Worm (Caenorhabditis elegans) whole organism, L1 larva: ENCODE results near the gene crn-7.

Experiments
- C04F5.9 ChIP-seq: sonication (generic microtip); optimal IDR thresholded peaks from 2 replicates; lab custom pipeline; 2016; ENCODE audit warnings: missing genetic modification characterization, missing compliant biosample characterization
- C16A3.4 ChIP-seq: fragments of 150-350 bp; optimal IDR thresholded peaks from 2 replicates; lab custom pipeline; 2014; ENCODE audit warnings: missing biosample characterization, missing genetic modification characterization
- Y116A8C.19 ChIP-seq: sonication (generic microtip); optimal IDR thresholded peaks from 2 replicates; lab custom pipeline; 2016; ENCODE audit warnings: missing compliant biosample characterization, missing genetic modification characterization, borderline replicate concordance
- alr-1 ChIP-seq: fragments of 200-800 bp; sonication (Bioruptor generic); optimal IDR thresholded peaks from 2 replicates; lab custom pipeline; 2018; ENCODE audit warnings: borderline replicate concordance, mild to moderate bottlenecking, missing genetic modification characterization, missing compliant biosample characterization
- ceh-8 ChIP-seq: fragments of 200-800 bp; sonication (Bioruptor generic); optimal IDR thresholded peaks from 2 replicates; lab custom pipeline; 2018; ENCODE audit warnings: mild to moderate bottlenecking, missing genetic modification characterization, moderate library complexity, missing compliant biosample characterization
- ceh-82 ChIP-seq, 3 experiments: fragments of 150-350 bp in 1 of 3; sonication (generic microtip) in 2 of 3; optimal IDR thresholded peaks; 2 replicates each; lab custom pipeline; 2014 to 2017; ENCODE audit warnings: missing biosample characterization in 3 of 3, missing genetic modification characterization in 3 of 3
- ceh-88 ChIP-seq: fragments of 200-800 bp; sonication (Bioruptor generic); IDR thresholded peaks from 2 replicates; pipeline ENCODE4 v1.3.6; 2022; ENCODE audit warnings: missing genetic modification characterization, missing compliant biosample characterization
- ces-1 ChIP-seq: fragments of 150-350 bp; optimal IDR thresholded peaks from 2 replicates; lab custom pipeline; 2014; ENCODE audit warnings: missing biosample characterization, missing genetic modification reagents, missing genetic modification characterization
- dpl-1 ChIP-seq, 3 experiments: fragments of 150-350 bp in 2 of 3; sonication (generic microtip) in 1 of 3; optimal IDR thresholded peaks; 2 replicates each; lab custom pipeline; 2014 to 2017; ENCODE audit warnings: missing biosample characterization in 3 of 3, missing genetic modification characterization in 3 of 3, missing genetic modification reagents in 3 of 3
- dsc-1 ChIP-seq: sonication (generic microtip); optimal IDR thresholded peaks from 2 replicates; lab custom pipeline; 2016; ENCODE audit warnings: mild to moderate bottlenecking, missing genetic modification characterization, missing compliant biosample characterization
- efl-1 ChIP-seq, 4 experiments: fragments of 150-350 bp; optimal IDR thresholded peaks in 3 of 4; peaks in 1 of 4; 1 replicate in 1 of 4; 2 replicates in 3 of 4; lab custom pipeline; 2014; ENCODE audit warnings: missing biosample characterization in 2 of 4, missing genetic modification characterization in 2 of 4, missing genetic modification reagents in 2 of 4
- efl-3 ChIP-seq: fragments of 200-800 bp; sonication (Bioruptor generic); optimal IDR thresholded peaks from 2 replicates; lab custom pipeline; 2018; ENCODE audit warnings: mild to moderate bottlenecking, missing genetic modification characterization, missing compliant biosample characterization
- elt-3 ChIP-seq, 6 experiments: fragments of 150-350 bp in 1 of 6; sonication (generic microtip); optimal IDR thresholded peaks; 2 replicates each; lab custom pipeline; 2017 to 2018; ENCODE audit warnings: missing biosample characterization in 6 of 6, missing genetic modification characterization in 6 of 6, inconsistent platforms in 1 of 6
- ets-5 ChIP-seq: fragments of 200-800 bp; sonication (Bioruptor generic); IDR thresholded peaks from 2 replicates; pipeline ENCODE4 v1.3.6; 2022; ENCODE audit warnings: missing genetic modification characterization, missing compliant biosample characterization
- fkh-10 ChIP-seq: sonication (generic microtip); optimal IDR thresholded peaks from 2 replicates; lab custom pipeline; 2017; ENCODE audit warnings: missing biosample characterization, missing genetic modification reagents, missing genetic modification characterization
- fkh-4 ChIP-seq: sonication (generic microtip); optimal IDR thresholded peaks from 2 replicates; lab custom pipeline; 2016; ENCODE audit warnings: missing compliant biosample characterization, missing genetic modification characterization, borderline replicate concordance
- grh-1 ChIP-seq: fragments of 200-800 bp; sonication (Bioruptor generic); IDR thresholded peaks from 2 replicates; pipeline ENCODE4 v1.3.6; 2022; ENCODE audit warnings: missing genetic modification reagents, missing genetic modification characterization, missing compliant biosample characterization
- hlh-4 ChIP-seq: sonication (generic microtip); optimal IDR thresholded peaks from 2 replicates; lab custom pipeline; 2016; ENCODE audit warnings: mild to moderate bottlenecking, missing genetic modification characterization, missing compliant biosample characterization
- hpl-2 ChIP-seq: fragments of 150-350 bp; optimal IDR thresholded peaks from 2 replicates; lab custom pipeline; 2014; ENCODE audit warnings: missing biosample characterization, missing genetic modification reagents, missing genetic modification characterization
- irx-1 ChIP-seq: sonication (generic microtip); optimal IDR thresholded peaks from 2 replicates; lab custom pipeline; 2016; ENCODE audit warnings: missing genetic modification characterization, missing compliant biosample characterization
- jun-1 ChIP-seq: fragments of 150-350 bp; optimal IDR thresholded peaks from 2 replicates; lab custom pipeline; 2014; ENCODE audit warnings: missing biosample characterization, missing genetic modification reagents, missing genetic modification characterization
- lin-14 ChIP-seq: fragments of 200-800 bp; sonication (Bioruptor generic); optimal IDR thresholded peaks from 2 replicates; lab custom pipeline; 2018; ENCODE audit warnings: mild to moderate bottlenecking, missing genetic modification characterization, moderate library complexity, missing compliant biosample characterization
- lin-35 ChIP-seq, 2 experiments: fragments of 150-350 bp; optimal IDR thresholded peaks; 2 replicates each; lab custom pipeline; 2014; ENCODE audit warnings: missing biosample characterization in 2 of 2, missing genetic modification characterization in 2 of 2, missing genetic modification reagents in 2 of 2
- lin-39 ChIP-seq: fragments of 150-350 bp; optimal IDR thresholded peaks from 2 replicates; lab custom pipeline; 2014; ENCODE audit warnings: missing biosample characterization, missing genetic modification reagents, missing genetic modification characterization
- lsy-2 ChIP-seq, 2 experiments: fragments of 150-350 bp; optimal IDR thresholded peaks; 2 replicates each; lab custom pipeline; 2014; ENCODE audit warnings: missing biosample characterization in 2 of 2, missing genetic modification characterization in 2 of 2
- mdl-1 ChIP-seq, 2 experiments: fragments of 150-350 bp; optimal IDR thresholded peaks; 2 replicates each; lab custom pipeline; 2014 to 2017; ENCODE audit warnings: missing biosample characterization in 2 of 2, missing genetic modification characterization in 2 of 2, inconsistent platforms in 1 of 2
- mef-2 ChIP-seq: fragments of 150-350 bp; optimal IDR thresholded peaks from 2 replicates; lab custom pipeline; 2014; ENCODE audit warnings: missing biosample characterization, missing genetic modification characterization
- mep-1 ChIP-seq: fragments of 150-350 bp; optimal IDR thresholded peaks from 2 replicates; lab custom pipeline; 2014; ENCODE audit warnings: missing biosample characterization, missing genetic modification characterization
- nhr-12 ChIP-seq: sonication (generic microtip); optimal IDR thresholded peaks from 2 replicates; lab custom pipeline; 2017; ENCODE audit warnings: missing biosample characterization, missing genetic modification characterization
- nhr-47 ChIP-seq: sonication (generic microtip); optimal IDR thresholded peaks from 2 replicates; lab custom pipeline; 2016; ENCODE audit warnings: mild to moderate bottlenecking, missing genetic modification characterization, moderate library complexity, missing compliant biosample characterization
- nhr-71 ChIP-seq: sonication (generic microtip); optimal IDR thresholded peaks from 2 replicates; lab custom pipeline; 2016; ENCODE audit warnings: mild to moderate bottlenecking, missing genetic modification characterization, moderate library complexity, missing compliant biosample characterization
- nhr-76 ChIP-seq: sonication (generic microtip); optimal IDR thresholded peaks from 2 replicates; lab custom pipeline; 2017; ENCODE audit warnings: missing biosample characterization, missing genetic modification characterization
- nhr-77 ChIP-seq: fragments of 150-350 bp; optimal IDR thresholded peaks from 2 replicates; lab custom pipeline; 2014; ENCODE audit warnings: missing biosample characterization, missing genetic modification characterization
- nhr-84 ChIP-seq: sonication (generic microtip); optimal IDR thresholded peaks from 2 replicates; lab custom pipeline; 2017; ENCODE audit warnings: missing biosample characterization, missing genetic modification characterization
- nhr-85 ChIP-seq: sonication (generic microtip); peaks from one replicate; lab custom pipeline; 2016; ENCODE audit warnings: missing genetic modification characterization, inconsistent platforms, missing compliant biosample characterization
- pag-3 ChIP-seq: sonication (generic microtip); optimal IDR thresholded peaks from 2 replicates; lab custom pipeline; 2017; ENCODE audit warnings: missing genetic modification characterization, mild to moderate bottlenecking, missing compliant biosample characterization, antibody characterized with exemption, borderline replicate concordance; ENCODE audit not compliant: insufficient read depth
- pqm-1 ChIP-seq: sonication (generic microtip); optimal IDR thresholded peaks from 3 replicates; lab custom pipeline; 2017; ENCODE audit warnings: missing biosample characterization, missing genetic modification characterization
- rnt-1 ChIP-seq: sonication (generic microtip); optimal IDR thresholded peaks from 2 replicates; lab custom pipeline; 2016; ENCODE audit warnings: mild to moderate bottlenecking, missing genetic modification characterization, moderate library complexity, missing compliant biosample characterization
- skn-1 ChIP-seq: fragments of 150-350 bp; optimal IDR thresholded peaks from 2 replicates; lab custom pipeline; 2014; ENCODE audit warnings: missing biosample characterization, missing genetic modification characterization
- snpc-4 ChIP-seq: fragments of 150-350 bp; optimal IDR thresholded peaks from 2 replicates; lab custom pipeline; 2014; ENCODE audit warnings: missing biosample characterization, missing genetic modification characterization
- snu-23 ChIP-seq: sonication (generic microtip); optimal IDR thresholded peaks from 2 replicates; lab custom pipeline; 2016; ENCODE audit warnings: missing genetic modification characterization, missing compliant biosample characterization
- sox-4 ChIP-seq: sonication (generic microtip); optimal IDR thresholded peaks from 2 replicates; lab custom pipeline; 2016; ENCODE audit warnings: missing genetic modification characterization, missing compliant biosample characterization
- swsn-7 ChIP-seq: sonication (generic microtip); optimal IDR thresholded peaks from 2 replicates; lab custom pipeline; 2016; ENCODE audit warnings: missing genetic modification characterization, missing compliant biosample characterization
- tbx-2 ChIP-seq: sonication (generic microtip); optimal IDR thresholded peaks from 2 replicates; lab custom pipeline; 2016; ENCODE audit warnings: missing genetic modification characterization, missing compliant biosample characterization
- unc-30 ChIP-seq: sonication (generic microtip); optimal IDR thresholded peaks from 2 replicates; lab custom pipeline; 2017; ENCODE audit warnings: missing biosample characterization, missing genetic modification characterization
- unc-62 ChIP-seq: fragments of 150-350 bp; optimal IDR thresholded peaks from 2 replicates; lab custom pipeline; 2014; ENCODE audit warnings: missing biosample characterization, missing genetic modification reagents, missing genetic modification characterization
- unc-86 ChIP-seq: sonication (generic microtip); optimal IDR thresholded peaks from 2 replicates; lab custom pipeline; 2016; ENCODE audit warnings: missing genetic modification characterization, missing compliant biosample characterization
- unc-98 ChIP-seq: fragments of 200-800 bp; sonication (Bioruptor generic); IDR thresholded peaks from 2 replicates; pipeline ENCODE4 v1.3.6; 2022; ENCODE audit warnings: missing genetic modification characterization, missing compliant biosample characterization
- zag-1 ChIP-seq: fragments of 150-350 bp; optimal IDR thresholded peaks from 2 replicates; lab custom pipeline; 2014; ENCODE audit warnings: missing biosample characterization, missing genetic modification characterization
- ztf-4 ChIP-seq: fragments of 150-350 bp; optimal IDR thresholded peaks from 2 replicates; lab custom pipeline; 2014; ENCODE audit warnings: missing biosample characterization, missing genetic modification characterization

Gene crn-7

DNA sequence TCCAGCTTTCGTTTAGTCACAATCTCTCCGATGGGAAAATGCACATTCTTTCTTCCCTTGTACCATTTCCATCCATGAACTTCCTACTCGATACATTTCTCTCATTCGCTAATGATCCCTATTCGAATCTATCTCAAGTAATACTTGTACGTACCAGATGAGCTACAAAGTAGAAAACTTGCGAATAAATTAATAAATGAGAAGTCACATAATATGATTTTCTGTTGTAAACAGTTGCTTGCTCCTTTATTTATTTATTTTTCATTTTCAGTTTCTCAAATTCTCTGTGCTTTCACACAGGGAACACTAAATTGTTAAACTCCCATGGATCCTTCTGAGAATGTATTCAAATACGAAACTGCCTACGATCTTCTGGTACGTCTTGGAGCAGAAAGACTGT, 42.2 kb upstream of the crn-7 start, which contains the start of gene rfs-1:
Gene rfs-1 (plus strand): TSS at position 301 of the 400 bp plus-strand sequence.
- TF ChIP-seq alr-1 (tag; lab: Kevin White, UChicago) = no peak
- no peak for TF ChIP-seq unc-62
- no peak for TF ChIP-seq ztf-4
- no peak for TF ChIP-seq lin-14 (GFP tag; lab: Kevin White, UChicago)
- TF ChIP-seq rnt-1 (tag; lab: Kevin White, UChicago) = no peak
- TF ChIP-seq ceh-88 = no peak
- TF ChIP-seq sox-4 (tag; lab: Kevin White, UChicago) = no peak
- no peak for TF ChIP-seq grh-1 (GFP tag; lab: Robert Waterston, UW)
- no peak for TF ChIP-seq tbx-2 (tag; lab: Kevin White, UChicago)
- no peak for TF ChIP-seq jun-1 (tag; lab: Kevin White, UChicago)
- no peak for TF ChIP-seq ceh-8 (GFP tag; lab: Kevin White, UChicago)
- no peak for TF ChIP-seq irx-1 (tag; lab: Kevin White, UChicago)
- no peak for TF ChIP-seq mep-1 (tag; lab: Kevin White, UChicago)
- no peak for TF ChIP-seq C16A3.4 (tag; lab: Kevin White, UChicago)
- TF ChIP-seq lin-35 (GFP tag; optimal IDR thresholded peaks at IDR 0.05; lab: Kevin White, UChicago) = no peak
- TF ChIP-seq nhr-47 (tag; lab: Kevin White, UChicago) = no peak
- TF ChIP-seq, all 84 proteins: peak for 0

DNA sequence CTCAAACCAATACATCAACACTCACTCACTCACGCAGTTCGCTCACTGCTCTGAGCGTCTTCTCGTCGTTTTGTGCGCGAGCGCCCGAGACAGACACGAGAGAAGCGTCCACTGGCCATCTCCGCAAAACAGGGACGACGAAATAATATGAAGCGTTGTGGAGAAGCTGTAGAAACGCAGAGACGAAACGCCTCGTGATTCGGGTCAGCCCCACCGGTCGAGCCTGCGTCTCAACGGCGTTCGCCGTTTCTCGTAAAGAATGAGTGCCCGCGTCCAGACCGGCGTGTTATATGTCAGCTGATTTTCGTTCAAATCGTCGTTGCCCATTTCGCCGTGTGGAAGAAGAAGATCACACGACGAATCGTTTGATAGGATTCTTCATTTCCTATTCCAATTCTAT, 40.8 kb upstream of the crn-7 start, which contains the start of gene fbxl-1:
Gene fbxl-1 (plus strand): TSS at position 320 of the 400 bp plus-strand sequence.
- TF ChIP-seq lin-14 (GFP tag; lab: Kevin White, UChicago) (peak; percentile 99), unc-30 (tag; lab: Kevin White, UChicago) (no peak), nhr-47 (tag; lab: Kevin White, UChicago) (peak; percentile 85), mep-1 (tag; lab: Kevin White, UChicago) (peak; percentile 51), Y116A8C.19 (tag; lab: Kevin White, UChicago) (no peak), efl-3 (GFP tag; lab: Kevin White, UChicago) (no peak), swsn-7 (peak; percentile 77), ceh-8 (GFP tag; lab: Kevin White, UChicago) (peak; percentile 29), nhr-77 (tag; lab: Kevin White, UChicago) (peak; percentile 71), unc-86 (tag; lab: Kevin White, UChicago) (peak; percentile 96), fkh-10 (GFP tag; lab: Kevin White, UChicago) (peak; percentile 21), ces-1 (GFP tag; lab: Kevin White, UChicago) (no peak), hpl-2 (GFP tag; lab: Kevin White, UChicago) (no peak), nhr-85 (tag; lab: Kevin White, UChicago) (no peak), snu-23 (GFP tag; lab: Kevin White, UChicago) (peak; percentile 87), alr-1 (tag; lab: Kevin White, UChicago) (no peak), mef-2 (tag; lab: Kevin White, UChicago) (peak; percentile 58), dpl-1 (GFP tag; optimal IDR thresholded peaks at IDR 0.05; lab: Kevin White, UChicago) (peak; percentile 52 to 57 (median 53)), tbx-2 (tag; lab: Kevin White, UChicago) (peak; percentile 81), fkh-4 (tag; lab: Kevin White, UChicago) (no peak), skn-1 (peak; percentile 65), unc-98 (GFP tag; lab: Robert Waterston, UW) (no peak), zag-1 (tag; lab: Kevin White, UChicago) (no peak), nhr-71 (tag; lab: Kevin White, UChicago) (peak; percentile 94), mdl-1 (tag; optimal IDR thresholded peaks at IDR 0.05; lab: Kevin White, UChicago) (peak in 1 of 2 experiments; percentile 93), nhr-12 (no peak), nhr-76 (tag; lab: Kevin White, UChicago) (no peak), snpc-4 (tag; lab: Kevin White, UChicago) (peak; percentile 6), hlh-4 (tag; lab: Kevin White, UChicago) (no peak), lsy-2 (tag; optimal IDR thresholded peaks at IDR 0.05; lab: Kevin White, UChicago) (peak; percentile 75 to 88), C16A3.4 (tag; lab: Kevin White, UChicago) (peak; percentile 82), pag-3 (tag; lab: Kevin White, UChicago) (no peak), ets-5 (GFP tag; lab: Robert Waterston, UW) (no peak), elt-3 (tag; optimal IDR thresholded peaks at IDR 0.05; lab: Kevin White, UChicago) (peak in 2 of 6 experiments; percentile 14 to 61), lin-39 (tag; lab: Kevin White, UChicago) (no peak), ceh-82 (tag; optimal IDR thresholded peaks at IDR 0.05; lab: Kevin White, UChicago) (peak; percentile 25 to 70 (median 47)), efl-1 (optimal IDR thresholded peaks at IDR 0.05; lab: Kevin White, UChicago) (peak; percentile 68 to 70), efl-1 (GFP tag; optimal IDR thresholded peaks at IDR 0.05 in 1 of 2; lab: Kevin White, UChicago) (peak; percentile 48 to 97), dsc-1 (tag; lab: Kevin White, UChicago) (peak; percentile 80), C04F5.9 (no peak), nhr-84 (tag; lab: Kevin White, UChicago) (no peak), pqm-1 (tag; lab: Kevin White, UChicago) (no peak)
